Fruit fly (Drosophila melanogaster): ENCODE results near the gene CycK.

The CycK gene

dm6 chr2L:22129581-22130300, at the start of gene CycK:
CycK (minus strand) TSS chr2L:22130142.
- TF ChIP-seq CG1529 (GFP tag; optimal IDR thresholded peaks at IDR 0.05) (no peak), CG9817 (tag; optimal IDR thresholded peaks at IDR 0.05) (peak; percentile 18), CG34224 (GFP tag; IDR thresholded peaks at IDR 0.05; ENCODE audit: partially characterized antibody) (no peak), CG3726 (GFP tag; IDR thresholded peaks at IDR 0.05) (no peak), yki (optimal IDR thresholded peaks at IDR 0.05) (no peak), sisA (GFP tag; IDR thresholded peaks at IDR 0.05) (no peak), CG9876 (GFP tag; optimal IDR thresholded peaks at IDR 0.05) (no peak), ind (GFP tag; optimal IDR thresholded peaks at IDR 0.05) (no peak), Bdp1 (GFP tag; optimal IDR thresholded peaks at IDR 0.05) (no peak), ase (GFP tag; IDR thresholded peaks at IDR 0.05) (no peak), CG10565 (GFP tag; optimal IDR thresholded peaks at IDR 0.05) (no peak), emc (GFP tag; optimal IDR thresholded peaks at IDR 0.05) (no peak), CG4730 (GFP tag; IDR thresholded peaks at IDR 0.05) (no peak), inv (GFP tag; IDR thresholded peaks at IDR 0.05; ENCODE audit: partially characterized antibody) (no peak), CG13775 (GFP tag; optimal IDR thresholded peaks at IDR 0.05) (no peak), MESR4 (GFP tag; optimal IDR thresholded peaks at IDR 0.05) (peak; percentile 81), bcd (GFP tag; optimal IDR thresholded peaks at IDR 0.05) (peak; percentile 18), CG12769 (tag; optimal IDR thresholded peaks at IDR 0.05) (no peak), seq (GFP tag; IDR thresholded peaks at IDR 0.05) (no peak), CG5953 (GFP tag; IDR thresholded peaks at IDR 0.05) (no peak), nom (GFP tag; optimal IDR thresholded peaks at IDR 0.05) (no peak), ham (GFP tag; IDR thresholded peaks at IDR 0.05) (no peak), pho (GFP tag; optimal IDR thresholded peaks at IDR 0.05) (no peak), CG43689 (GFP tag; IDR thresholded peaks at IDR 0.05) (no peak), CG4282 (GFP tag; optimal IDR thresholded peaks at IDR 0.05) (no peak), CG10462 (GFP tag; optimal IDR thresholded peaks at IDR 0.05) (no peak), grau (tag; optimal IDR thresholded peaks at IDR 0.05) (peak; percentile 11), ttk (GFP tag; IDR thresholded peaks at IDR 0.05) (no peak), CG11504 (tag; optimal IDR thresholded peaks at IDR 0.05) (no peak), da (GFP tag; optimal IDR thresholded peaks at IDR 0.05) (no peak), CG2678 (tag; optimal IDR thresholded peaks at IDR 0.05) (no peak), CG3065 (GFP tag; optimal IDR thresholded peaks at IDR 0.05) (no peak), CG16815 (GFP tag; optimal IDR thresholded peaks at IDR 0.05) (no peak), Atf3 (GFP tag; optimal IDR thresholded peaks at IDR 0.05) (peak; percentile 8), CG4404 (GFP tag; IDR thresholded peaks at IDR 0.05) (no peak), CG11696 (GFP tag; IDR thresholded peaks at IDR 0.05) (no peak), tup (GFP tag; optimal IDR thresholded peaks at IDR 0.05) (no peak), gcm2 (GFP tag; optimal IDR thresholded peaks at IDR 0.05) (no peak), CG31224 (GFP tag; IDR thresholded peaks at IDR 0.05) (no peak), zfh2 (GFP tag; optimal IDR thresholded peaks at IDR 0.05) (no peak), Ets97D (GFP tag; optimal IDR thresholded peaks at IDR 0.05) (peak; percentile 3), scrt (GFP tag; optimal IDR thresholded peaks at IDR 0.05) (no peak), Ssrp (tag; optimal IDR thresholded peaks at IDR 0.05) (no peak), maf-S (GFP tag; optimal IDR thresholded peaks at IDR 0.05) (no peak), B-H1 (GFP tag; IDR thresholded peaks at IDR 0.05) (no peak), esg (GFP tag; conservative IDR thresholded peaks at IDR 0.05) (no peak), CG17802 (tag; optimal IDR thresholded peaks at IDR 0.05) (peak; percentile 98), slou (GFP tag; optimal IDR thresholded peaks at IDR 0.05) (no peak), nerfin-1 (tag; optimal IDR thresholded peaks at IDR 0.05) (no peak), D19B (GFP tag; optimal IDR thresholded peaks at IDR 0.05) (no peak), Nf-YA (GFP tag; IDR thresholded peaks at IDR 0.05) (no peak), Kr (GFP tag; optimal IDR thresholded peaks at IDR 0.05) (no peak)
